Fruit fly (Drosophila melanogaster): ENCODE measurements around the gene CG43169.

CG43169 gene

dm6 chr3L:8912332-8912731 is 23.9 kb upstream of the CG43169 start, which contains the start of the genes Tsp66E and mfr (continued):
- TF ChIP-seq H2.0 (GFP tag; IDR thresholded peaks at IDR 0.05) (no peak), Ravus (GFP tag; IDR thresholded peaks at IDR 0.05) (no peak), CG13775 (GFP tag; optimal IDR thresholded peaks at IDR 0.05) (no peak), CG2202 (tag; optimal IDR thresholded peaks at IDR 0.05) (no peak), pzg (GFP tag; optimal IDR thresholded peaks at IDR 0.05) (no peak), odd (GFP tag; optimal IDR thresholded peaks at IDR 0.05) (no peak), CG18476 (GFP tag; optimal IDR thresholded peaks at IDR 0.05) (no peak), CG15011 (GFP tag; optimal IDR thresholded peaks at IDR 0.05) (no peak), CG10267 (tag; optimal IDR thresholded peaks at IDR 0.05) (no peak), CG2129 (GFP tag; IDR thresholded peaks at IDR 0.05; ENCODE audit: partially characterized antibody) (no peak), CG8388 (GFP tag; optimal IDR thresholded peaks at IDR 0.05) (no peak), da (GFP tag; optimal IDR thresholded peaks at IDR 0.05) (no peak), gfzf (GFP tag; optimal IDR thresholded peaks at IDR 0.05) (no peak), Poxn (GFP tag; IDR thresholded peaks at IDR 0.05) (no peak), CG9609 (GFP tag; optimal IDR thresholded peaks at IDR 0.05) (no peak), Dip2 (GFP tag; IDR thresholded peaks at IDR 0.05) (no peak), GATAe (GFP tag; conservative IDR thresholded peaks at IDR 0.05) (no peak), Sox100B (GFP tag; optimal IDR thresholded peaks at IDR 0.05) (no peak), CG9437 (GFP tag; optimal IDR thresholded peaks at IDR 0.05) (no peak), crc (GFP tag; optimal IDR thresholded peaks at IDR 0.05) (no peak), btn (GFP tag; optimal IDR thresholded peaks at IDR 0.05) (no peak), Rfx (GFP tag; IDR thresholded peaks at IDR 0.05) (peak; percentile 31; the same call in 1 of the 2 replicates), dmrt99B (tag; optimal IDR thresholded peaks at IDR 0.05) (no peak), Atf6 (GFP tag; IDR thresholded peaks at IDR 0.05) (0 out of 2 replicates have a peak, but pooled peaks have one; percentile 25), CG18619 (GFP tag; optimal IDR thresholded peaks at IDR 0.05) (no peak), dati (GFP tag; IDR thresholded peaks at IDR 0.05) (no peak), ranshi (GFP tag; IDR thresholded peaks at IDR 0.05) (no peak; the same call in 1 of the 2 replicates), al (GFP tag; IDR thresholded peaks at IDR 0.05) (no peak), aop (GFP tag; IDR thresholded peaks at IDR 0.05) (no peak), Jarid2 (GFP tag; optimal IDR thresholded peaks at IDR 0.05) (peak; percentile 89), sima (GFP tag; optimal IDR thresholded peaks at IDR 0.05) (no peak), tgo (GFP tag; IDR thresholded peaks at IDR 0.05) (no peak), NC2β (GFP tag; optimal IDR thresholded peaks at IDR 0.05) (no peak), pb (GFP tag; optimal IDR thresholded peaks at IDR 0.05) (no peak), Stat92E (GFP tag; optimal IDR thresholded peaks at IDR 0.05) (no peak), CG13624 (GFP tag; optimal IDR thresholded peaks at IDR 0.05) (no peak), ci (GFP tag; IDR thresholded peaks at IDR 0.05) (peak; percentile 74; the same call in 2 of the 3 replicates), Hmr (GFP tag; optimal IDR thresholded peaks at IDR 0.05) (peak; percentile 31), CG6813 (GFP tag; optimal IDR thresholded peaks at IDR 0.05) (no peak), pros (GFP tag; optimal IDR thresholded peaks at IDR 0.05) (no peak), CG17912 (GFP tag; optimal IDR thresholded peaks at IDR 0.05) (no peak), br (optimal IDR thresholded peaks at IDR 0.05) (no peak), CkIIα-i1 (GFP tag; IDR thresholded peaks at IDR 0.05) (no peak), MBD-R2 (GFP tag; IDR thresholded peaks at IDR 0.05) (no peak), CG4360 (GFP tag; IDR thresholded peaks at IDR 0.05) (no peak), ro (GFP tag; IDR thresholded peaks at IDR 0.05) (no peak), Lim3 (GFP tag; IDR thresholded peaks at IDR 0.05) (no peak), abd-A (tag; optimal IDR thresholded peaks at IDR 0.05) (no peak), CG11560 (tag; IDR thresholded peaks at IDR 0.05) (no peak), crp (GFP tag; optimal IDR thresholded peaks at IDR 0.05) (no peak), slp2 (GFP tag; optimal IDR thresholded peaks at IDR 0.05) (no peak), lilli (GFP tag; optimal IDR thresholded peaks at IDR 0.05) (peak; percentile 10), Sry-δ (GFP tag; optimal IDR thresholded peaks at IDR 0.05) (no peak)

Measured in whole organism, embryonic.